Fruit fly (Drosophila melanogaster) whole organism, wandering third instar larva: Measurements from ENCODE around the gene bnb.
A peak's percentile ranks its signal among the peaks of the same experiment; 100 is the strongest.

Source experiments
- Abd-B ChIP-seq: fragments of >200 bp; optimal IDR thresholded peaks from 2 replicates; lab custom pipeline; 2017; ENCODE audit warnings: missing biosample characterization, missing genetic modification characterization
- CG32264 ChIP-seq: fragments of 200-800 bp; sonication (Bioruptor generic); optimal IDR thresholded peaks from 2 replicates; lab custom pipeline; 2016; ENCODE audit warnings: missing biosample characterization, missing genetic modification characterization
- CG9705 ChIP-seq: fragments of 200-800 bp; sonication (Bioruptor generic); optimal IDR thresholded peaks from 2 replicates; lab custom pipeline; 2018; ENCODE audit warnings: missing biosample characterization, mild to moderate bottlenecking, missing genetic modification characterization
- CrebA ChIP-seq: fragments of 200-800 bp; sonication (Bioruptor generic); optimal IDR thresholded peaks from 2 replicates; lab custom pipeline; 2016; ENCODE audit warnings: missing biosample characterization, mild to moderate bottlenecking, missing genetic modification characterization, borderline replicate concordance
- Dfd ChIP-seq: fragments of >200 bp; optimal IDR thresholded peaks from 2 replicates; lab custom pipeline; 2017; ENCODE audit warnings: missing biosample characterization, missing genetic modification characterization
- Dif ChIP-seq: fragments of 200-275, 200-300 bp; sonication (Bioruptor generic); optimal IDR thresholded peaks from 2 replicates; lab custom pipeline; 2018; ENCODE audit warnings: missing biosample characterization, missing genetic modification characterization; ENCODE audit not compliant: partially characterized antibody
- GATAd ChIP-seq: sonication (Bioruptor generic); optimal IDR thresholded peaks from 2 replicates; lab custom pipeline; 2016; ENCODE audit warnings: missing biosample characterization, missing genetic modification characterization
- HLH106 ChIP-seq: fragments of 200-800 bp; optimal IDR thresholded peaks from 3 replicates; lab custom pipeline; 2019; ENCODE audit warnings: missing biosample characterization, mild to moderate bottlenecking, missing genetic modification characterization, moderate library complexity
- Hnf4 ChIP-seq: fragments of 200-800 bp; sonication (Bioruptor generic); optimal IDR thresholded peaks from 2 replicates; lab custom pipeline; 2016; ENCODE audit warnings: missing biosample characterization, mild to moderate bottlenecking, missing genetic modification characterization
- Hr78 ChIP-seq: fragments of >200 bp; optimal IDR thresholded peaks from 2 replicates; lab custom pipeline; 2017; ENCODE audit warnings: missing biosample characterization, missing genetic modification characterization
- Hr83 ChIP-seq: fragments of 200-300 bp; sonication (Bioruptor generic); optimal IDR thresholded peaks from 2 replicates; lab custom pipeline; 2016; ENCODE audit warnings: missing biosample characterization, mild to moderate bottlenecking, missing genetic modification characterization, moderate library complexity; ENCODE audit not compliant: poor library complexity, severe bottlenecking
- Jra ChIP-seq: sonication (Bioruptor generic); optimal IDR thresholded peaks from 2 replicates; lab custom pipeline; 2016; ENCODE audit warnings: missing biosample characterization, missing genetic modification characterization
- Mio ChIP-seq: sonication (Bioruptor generic); optimal IDR thresholded peaks from 2 replicates; lab custom pipeline; 2016; ENCODE audit warnings: missing biosample characterization, missing genetic modification characterization
- Myc ChIP-seq: fragments of >200 bp; optimal IDR thresholded peaks from 2 replicates; lab custom pipeline; 2017
- N ChIP-seq: fragments of >200 bp; optimal IDR thresholded peaks from 2 replicates; lab custom pipeline; 2018; ENCODE audit warnings: missing biosample characterization, missing external identifiers, missing genetic modification characterization
- OdsH ChIP-seq: fragments of 200-800 bp; sonication (Bioruptor generic); optimal IDR thresholded peaks from 2 replicates; lab custom pipeline; 2016; ENCODE audit warnings: missing biosample characterization, mild to moderate bottlenecking, missing genetic modification characterization
- Rel ChIP-seq, 2 experiments: fragments of 200-800 bp; sonication (Bioruptor generic) in 1 of 2; optimal IDR thresholded peaks; 2 replicates in 1 of 2; 3 replicates in 1 of 2; lab custom pipeline; 2016 to 2019; ENCODE audit warnings: mild to moderate bottlenecking in 2 of 2, missing biosample characterization in 2 of 2, missing genetic modification characterization in 2 of 2, moderate library complexity in 1 of 2
- Sp1 ChIP-seq: fragments of 200-800 bp; sonication (Bioruptor generic); optimal IDR thresholded peaks from 3 replicates; lab custom pipeline; 2019; ENCODE audit warnings: missing biosample characterization, mild to moderate bottlenecking, missing genetic modification characterization, moderate library complexity
- Vsx2 ChIP-seq: fragments of 200-300, 225-300 bp; sonication (Bioruptor generic); optimal IDR thresholded peaks from 2 replicates; lab custom pipeline; 2018; ENCODE audit warnings: missing biosample characterization, missing genetic modification characterization; ENCODE audit not compliant: partially characterized antibody
- br ChIP-seq: fragments of 200-800 bp; sonication (Bioruptor generic); optimal IDR thresholded peaks from 2 replicates; lab custom pipeline; 2016; ENCODE audit warnings: missing biosample characterization, missing genetic modification characterization
- brk ChIP-seq: fragments of 200-800 bp; sonication (Bioruptor generic); optimal IDR thresholded peaks from 2 replicates; lab custom pipeline; 2016; ENCODE audit warnings: missing biosample characterization, mild to moderate bottlenecking, missing genetic modification characterization
- dl ChIP-seq, 2 experiments: fragments of 175-275, 200-275 bp in 1 of 2; fragments of 200-275 bp in 1 of 2; sonication (Bioruptor generic); optimal IDR thresholded peaks; lab custom pipeline; 2018; ENCODE audit warnings: mild to moderate bottlenecking in 2 of 2, missing biosample characterization in 2 of 2, missing genetic modification characterization in 2 of 2, moderate library complexity in 2 of 2; ENCODE audit not compliant: partially characterized antibody in 2 of 2, insufficient read depth in 1 of 2
- dmrt93B ChIP-seq: fragments of 200-800 bp; sonication (Bioruptor generic); optimal IDR thresholded peaks from 2 replicates; lab custom pipeline; 2018; ENCODE audit warnings: missing biosample characterization, mild to moderate bottlenecking, missing genetic modification characterization
- dsf ChIP-seq: sonication (Bioruptor generic); optimal IDR thresholded peaks from 2 replicates; lab custom pipeline; 2016; ENCODE audit warnings: missing biosample characterization, missing genetic modification characterization, borderline replicate concordance
- ey ChIP-seq: fragments of 200-800 bp; sonication (Bioruptor generic); optimal IDR thresholded peaks from 2 replicates; lab custom pipeline; 2016; ENCODE audit warnings: missing biosample characterization, missing genetic modification characterization
- foxo ChIP-seq, 2 experiments: fragments of 200-800 bp; sonication (Bioruptor generic); optimal IDR thresholded peaks; 2 replicates in 1 of 2; 3 replicates in 1 of 2; lab custom pipeline; 2016 to 2017; ENCODE audit warnings: missing biosample characterization in 2 of 2, missing genetic modification characterization in 2 of 2
- fru ChIP-seq: fragments of 200-800 bp; sonication (Bioruptor generic); optimal IDR thresholded peaks from 3 replicates; lab custom pipeline; 2016; ENCODE audit warnings: missing biosample characterization, mild to moderate bottlenecking, missing genetic modification characterization
- h ChIP-seq: fragments of 200-800 bp; sonication (Bioruptor generic); optimal IDR thresholded peaks from 3 replicates; lab custom pipeline; 2016; ENCODE audit warnings: missing biosample characterization, mild to moderate bottlenecking, missing genetic modification characterization
- jim ChIP-seq: fragments of 175-275, 200-325 bp; sonication (Bioruptor generic); optimal IDR thresholded peaks from 2 replicates; lab custom pipeline; 2016; ENCODE audit warnings: missing biosample characterization, mild to moderate bottlenecking, missing genetic modification characterization
- lola ChIP-seq: fragments of >200 bp; optimal IDR thresholded peaks from 2 replicates; lab custom pipeline; 2017; ENCODE audit warnings: missing biosample characterization, missing genetic modification characterization
- pan ChIP-seq: fragments of >200 bp; optimal IDR thresholded peaks from 2 replicates; lab custom pipeline; 2017
- psq ChIP-seq: fragments of 200-800 bp; sonication (Bioruptor generic); optimal IDR thresholded peaks from 3 replicates; lab custom pipeline; 2017; ENCODE audit warnings: missing biosample characterization, mild to moderate bottlenecking, missing genetic modification characterization, moderate library complexity
- rgr ChIP-seq: fragments of 200-800 bp; sonication (Bioruptor generic); optimal IDR thresholded peaks from 3 replicates; lab custom pipeline; 2016; ENCODE audit warnings: missing biosample characterization, mild to moderate bottlenecking, missing genetic modification characterization
- sage ChIP-seq: fragments of 200-800 bp; sonication (Bioruptor generic); optimal IDR thresholded peaks from 2 replicates; lab custom pipeline; 2016; ENCODE audit warnings: missing biosample characterization, mild to moderate bottlenecking, missing genetic modification characterization
- sv ChIP-seq: fragments of 200-800 bp; sonication (Bioruptor generic); optimal IDR thresholded peaks from 3 replicates; lab custom pipeline; 2016; ENCODE audit warnings: missing biosample characterization, missing genetic modification characterization
- tai ChIP-seq: sonication (Bioruptor generic); optimal IDR thresholded peaks from 2 replicates; lab custom pipeline; 2016; ENCODE audit warnings: missing biosample characterization, missing genetic modification characterization
- usp ChIP-seq: fragments of >200 bp; optimal IDR thresholded peaks from 2 replicates; lab custom pipeline; 2017; ENCODE audit warnings: missing biosample characterization, missing genetic modification characterization
- woc ChIP-seq: sonication (Bioruptor generic); optimal IDR thresholded peaks from 2 replicates; lab custom pipeline; 2016; ENCODE audit warnings: missing biosample characterization, mild to moderate bottlenecking, missing genetic modification characterization

The bnb gene

dm6 chrX:18835003-18835402 is 37.5 kb upstream of the bnb start:
- TF ChIP-seq Hr78: no peak
- no peak for TF ChIP-seq Vsx2 (GFP tag; lab: Kevin White, UChicago)
- TF ChIP-seq woc (GFP tag; lab: Kevin White, UChicago): no peak
- TF ChIP-seq dl (GFP tag; optimal IDR thresholded peaks at IDR 0.05; lab: Kevin White, UChicago; ENCODE audit: insufficient read depth in 1 of 2, partially characterized antibody in 2 of 2): no peak
- TF ChIP-seq Hr83 (GFP tag; lab: Kevin White, UChicago): no peak
- TF ChIP-seq psq (GFP tag; lab: Kevin White, UChicago): peak; percentile 13

DNA sequence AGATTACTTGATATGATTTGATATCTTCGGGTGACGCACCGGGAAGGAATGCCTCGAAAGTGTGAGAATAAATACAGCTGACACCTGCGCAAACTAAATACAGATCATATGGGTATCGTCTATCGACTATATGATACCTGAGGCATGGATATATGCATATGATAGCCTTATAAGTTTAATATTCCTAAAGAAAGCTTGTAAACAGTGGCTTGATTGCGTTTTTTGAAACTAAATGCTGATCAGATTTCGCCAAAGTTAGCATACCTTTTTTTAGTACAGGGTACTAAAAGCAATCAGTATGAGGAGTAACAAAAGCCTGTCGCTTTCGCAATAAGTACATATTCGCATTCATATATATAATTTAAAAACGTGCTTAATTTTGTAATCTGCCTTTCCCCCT is 36.9 kb upstream of the bnb start:
- TF ChIP-seq dl (GFP tag; optimal IDR thresholded peaks at IDR 0.05; lab: Kevin White, UChicago; ENCODE audit: insufficient read depth in 1 of 2, partially characterized antibody in 2 of 2): no peak
- TF ChIP-seq jim (GFP tag; lab: Kevin White, UChicago): no peak
- peak; percentile 62 for TF ChIP-seq dmrt93B (GFP tag; lab: Kevin White, UChicago)
- no peak for TF ChIP-seq Hr78
- no peak for TF ChIP-seq Hnf4
- no peak for TF ChIP-seq lola (GFP tag; lab: Kevin White, UChicago)
- no peak for TF ChIP-seq Abd-B (GFP tag; lab: Kevin White, UChicago)
- peak; percentile 26 for TF ChIP-seq ey (GFP tag; lab: Kevin White, UChicago)
- peak; percentile 52 for TF ChIP-seq CG32264
- TF ChIP-seq brk (GFP tag; lab: Kevin White, UChicago): no peak
- TF ChIP-seq sage (GFP tag; lab: Kevin White, UChicago): peak; percentile 70
- TF ChIP-seq fru (GFP tag; lab: Kevin White, UChicago): peak; percentile 75
- peak; percentile 28 for TF ChIP-seq rgr (GFP tag; lab: Kevin White, UChicago)
- no peak for TF ChIP-seq dsf (GFP tag; lab: Kevin White, UChicago)
- no peak for TF ChIP-seq Vsx2 (GFP tag; lab: Kevin White, UChicago)
- TF ChIP-seq tai (GFP tag; lab: Kevin White, UChicago): no peak
- no peak for TF ChIP-seq Myc (lab: Kevin White, UChicago)
- TF ChIP-seq Dif: no peak
- peak in 1 of 2 experiments; percentile 77 for TF ChIP-seq foxo (GFP tag; optimal IDR thresholded peaks at IDR 0.05; lab: Kevin White, UChicago)
- no peak for TF ChIP-seq CrebA (GFP tag; lab: Kevin White, UChicago)
- TF ChIP-seq br (GFP tag; lab: Kevin White, UChicago): peak; percentile 25
- peak; percentile 29 for TF ChIP-seq OdsH (GFP tag; lab: Kevin White, UChicago)
- no peak for TF ChIP-seq Dfd
- TF ChIP-seq psq (GFP tag; lab: Kevin White, UChicago): no peak
- no peak for TF ChIP-seq Sp1 (GFP tag; lab: Kevin White, UChicago)
- TF ChIP-seq GATAd (GFP tag; lab: Kevin White, UChicago): no peak
- peak; percentile 88 for TF ChIP-seq h (GFP tag; lab: Kevin White, UChicago)
- no peak for TF ChIP-seq Rel (GFP tag; optimal IDR thresholded peaks at IDR 0.05; lab: Kevin White, UChicago)
- TF ChIP-seq Rel (tag; optimal IDR thresholded peaks at IDR 0.05; lab: Kevin White, UChicago): peak; percentile 4
- no peak for TF ChIP-seq Mio (GFP tag; lab: Kevin White, UChicago)
- TF ChIP-seq woc (GFP tag; lab: Kevin White, UChicago): peak; percentile 57
- no peak for TF ChIP-seq Hr83 (GFP tag; lab: Kevin White, UChicago)
- no peak for TF ChIP-seq N
- TF ChIP-seq HLH106: peak; percentile 74
- no peak for TF ChIP-seq CG9705 (GFP tag; lab: Kevin White, UChicago)
- TF ChIP-seq sv (GFP tag; lab: Kevin White, UChicago): no peak
- TF ChIP-seq Jra (GFP tag; lab: Kevin White, UChicago): no peak
- TF ChIP-seq pan (lab: Kevin White, UChicago): peak; percentile 39
- TF ChIP-seq usp (GFP tag; lab: Kevin White, UChicago): no peak
- TF ChIP-seq, all 38 proteins: peak for 14
